Worm (Caenorhabditis elegans): ENCODE measurements around the gene C08E8.11.
A peak's percentile ranks its signal among the peaks of the same experiment; 100 is the strongest.

The C08E8.11 gene

DNA sequence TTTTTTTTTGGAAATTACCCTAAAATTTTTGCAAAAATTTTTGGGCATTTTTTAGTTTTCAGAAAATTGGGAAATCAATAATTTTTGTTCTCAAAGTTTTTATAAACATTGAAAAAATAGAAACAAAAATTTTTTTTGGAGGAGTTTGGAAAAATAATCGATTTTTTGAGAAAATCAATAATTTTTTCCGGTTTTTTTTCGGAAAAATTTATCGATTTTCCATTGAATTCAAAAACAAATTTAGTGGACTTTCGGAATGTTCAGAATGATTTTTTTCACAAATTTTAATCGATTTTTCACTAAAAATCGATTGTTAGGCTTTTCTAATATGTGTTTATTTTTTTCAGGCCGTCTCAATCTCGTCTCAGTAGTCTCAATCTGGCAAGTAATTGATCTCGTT is 13.2 kb upstream of the C08E8.11 start:
- no peak for TF ChIP-seq nhr-2 (tag; optimal IDR thresholded peaks at IDR 0.05)

DNA sequence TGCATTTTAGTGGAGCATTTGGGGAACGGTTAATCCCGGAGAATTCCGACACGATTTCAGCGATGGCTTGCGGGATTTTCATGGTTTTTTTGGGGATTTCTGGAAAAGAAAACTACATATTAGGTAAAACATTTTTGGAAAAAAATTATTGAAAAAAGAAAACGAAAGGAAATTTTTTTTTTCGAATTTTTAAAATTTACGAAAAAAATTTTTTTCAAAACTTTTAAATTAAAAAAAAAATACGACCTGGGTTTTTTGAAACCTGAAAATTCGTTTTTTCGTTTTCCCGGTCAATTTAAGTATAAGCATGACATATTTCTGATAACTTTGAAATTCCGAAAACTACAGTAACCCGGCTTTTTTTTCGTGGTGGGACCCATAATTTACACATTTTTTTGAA is 11.0 kb upstream of the C08E8.11 start, which contains the start of gene C08E8.10:
Gene C08E8.10, minus strand, starts transcription at position 101 of the 400 bp plus-strand sequence.
- TF ChIP-seq mab-5 (tag; optimal IDR thresholded peaks at IDR 0.05) (no peak), snpc-4 (tag; optimal IDR thresholded peaks at IDR 0.05) (no peak), mls-2 (tag; optimal IDR thresholded peaks at IDR 0.05) (no peak), ham-2 (GFP tag; optimal IDR thresholded peaks at IDR 0.05) (no peak), flh-1 (GFP tag; optimal IDR thresholded peaks at IDR 0.05) (no peak), nhr-237 (tag; optimal IDR thresholded peaks at IDR 0.05) (no peak)

DNA sequence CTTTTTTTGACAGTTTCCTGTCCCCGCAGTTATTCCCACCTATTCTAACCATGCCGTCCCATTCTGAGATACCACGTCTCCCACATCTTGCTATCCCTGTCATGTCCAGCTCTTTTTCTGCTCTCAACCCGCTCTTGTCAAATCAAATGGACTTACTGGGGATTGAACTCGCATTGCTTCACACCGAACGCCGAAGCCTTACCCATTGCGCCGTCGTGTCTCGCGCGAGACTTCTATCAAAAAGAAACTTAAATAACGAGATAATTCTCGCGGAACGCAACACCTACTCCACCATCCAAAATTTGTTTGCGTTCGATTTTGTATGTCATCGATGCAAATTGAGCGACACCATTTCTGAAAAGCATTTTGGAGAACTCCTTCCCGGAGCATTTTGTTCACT is 6.6 kb upstream of the C08E8.11 start:
- TF ChIP-seq nhr-12 (tag; optimal IDR thresholded peaks at IDR 0.05) = no peak
- no peak for TF ChIP-seq zip-8 (tag; optimal IDR thresholded peaks at IDR 0.05)
- no peak for TF ChIP-seq blmp-1 (tag; optimal IDR thresholded peaks at IDR 0.05)
- no peak for TF ChIP-seq snpc-4 (tag; optimal IDR thresholded peaks at IDR 0.05)
- TF ChIP-seq pha-4 (tag; optimal IDR thresholded peaks at IDR 0.05) = no peak
- TF ChIP-seq elt-3 (tag; optimal IDR thresholded peaks at IDR 0.05) = no peak
- TF ChIP-seq unc-120 (tag; optimal IDR thresholded peaks at IDR 0.05; ENCODE audit: poor library complexity, severe bottlenecking) = no peak
- TF ChIP-seq sptf-1 (tag; optimal IDR thresholded peaks at IDR 0.05) = no peak
- no peak for TF ChIP-seq ceh-39 (tag; optimal IDR thresholded peaks at IDR 0.05)
- no peak for TF ChIP-seq nhr-76 (tag; optimal IDR thresholded peaks at IDR 0.05)
- TF ChIP-seq nhr-2 (tag; optimal IDR thresholded peaks at IDR 0.05) = no peak
- TF ChIP-seq lin-32 (GFP tag; optimal IDR thresholded peaks at IDR 0.05) = no peak
- no peak for TF ChIP-seq nhr-237 (tag; optimal IDR thresholded peaks at IDR 0.05)
- no peak for TF ChIP-seq lsy-2 (tag; optimal IDR thresholded peaks at IDR 0.05)
- no peak for TF ChIP-seq mls-2 (tag; optimal IDR thresholded peaks at IDR 0.05)
- TF ChIP-seq mab-5 (tag; optimal IDR thresholded peaks at IDR 0.05) = no peak
- TF ChIP-seq ceh-83 (GFP tag; optimal IDR thresholded peaks at IDR 0.05) = no peak
- no peak for TF ChIP-seq bed-3 (GFP tag; optimal IDR thresholded peaks at IDR 0.05)
- TF ChIP-seq ztf-11 (tag; optimal IDR thresholded peaks at IDR 0.05) = no peak

DNA sequence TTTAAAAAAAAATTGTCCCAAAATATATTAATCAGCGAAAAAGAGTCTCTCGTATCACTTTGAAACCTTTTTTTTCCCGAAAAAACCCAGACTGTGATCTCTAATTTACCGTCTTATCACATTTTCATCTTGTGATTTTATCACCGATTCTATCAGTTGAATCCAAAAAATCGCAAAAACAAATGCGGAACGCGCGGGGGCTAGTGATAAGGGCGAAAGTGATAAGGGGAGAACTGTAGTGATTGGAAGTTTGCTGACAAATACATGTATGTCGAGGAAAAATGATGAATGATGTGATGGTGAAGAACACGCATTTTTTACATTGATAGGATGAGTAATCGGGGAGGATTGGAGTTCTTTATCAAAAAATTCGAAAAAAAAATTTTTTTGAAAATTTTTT is 4.7 kb upstream of the C08E8.11 start:
- TF ChIP-seq elt-3 (tag; optimal IDR thresholded peaks at IDR 0.05) (peak; percentile 30), ham-2 (GFP tag; optimal IDR thresholded peaks at IDR 0.05) (no peak), nhr-12 (tag; optimal IDR thresholded peaks at IDR 0.05) (no peak), pha-4 (tag; optimal IDR thresholded peaks at IDR 0.05) (no peak), zip-8 (tag; optimal IDR thresholded peaks at IDR 0.05) (no peak)

DNA sequence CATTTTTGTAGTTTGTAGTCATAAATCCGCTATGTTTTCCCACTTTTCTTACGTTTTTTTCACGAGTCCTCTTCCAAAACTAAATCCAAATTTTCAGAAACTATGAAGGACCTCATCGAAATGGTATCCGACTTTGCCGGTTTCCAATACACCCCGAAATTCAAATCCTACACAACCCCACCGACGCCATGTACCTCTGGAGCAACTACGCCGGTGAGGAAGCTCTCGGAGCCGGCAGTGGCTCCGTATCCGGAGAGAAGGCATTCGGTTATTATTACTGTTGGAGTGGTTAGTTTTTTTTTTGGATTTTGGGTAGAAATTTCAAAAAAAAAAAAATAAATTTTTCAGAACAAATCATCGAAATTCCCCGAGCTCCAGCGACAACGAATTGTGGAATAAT is 775 bp upstream of the C08E8.11 start, which contains the start of gene C08E8.3:
Gene C08E8.3, plus strand, starts transcription at position 84 of the 400 bp plus-strand sequence.
- TF ChIP-seq flh-1 (GFP tag; optimal IDR thresholded peaks at IDR 0.05) = no peak
- TF ChIP-seq ceh-39 (tag; optimal IDR thresholded peaks at IDR 0.05) = no peak
- TF ChIP-seq pha-4 (tag; optimal IDR thresholded peaks at IDR 0.05) = no peak
- no peak for TF ChIP-seq ces-1 (GFP tag; optimal IDR thresholded peaks at IDR 0.05)
- no peak for TF ChIP-seq M03D4.4 (tag; optimal IDR thresholded peaks at IDR 0.05)
- TF ChIP-seq unc-39 (tag; optimal IDR thresholded peaks at IDR 0.05) = no peak
- TF ChIP-seq hlh-1 (tag; optimal IDR thresholded peaks at IDR 0.05) = no peak
- TF ChIP-seq nhr-12 (tag; optimal IDR thresholded peaks at IDR 0.05) = no peak
- no peak for TF ChIP-seq tbx-8 (GFP tag; optimal IDR thresholded peaks at IDR 0.05)
- no peak for TF ChIP-seq blmp-1 (tag; optimal IDR thresholded peaks at IDR 0.05)
- TF ChIP-seq snpc-4 (tag; optimal IDR thresholded peaks at IDR 0.05) = no peak
- no peak for TF ChIP-seq zip-8 (tag; optimal IDR thresholded peaks at IDR 0.05)
- no peak for TF ChIP-seq ztf-11 (tag; optimal IDR thresholded peaks at IDR 0.05)
- no peak for TF ChIP-seq lsy-2 (tag; optimal IDR thresholded peaks at IDR 0.05)
- TF ChIP-seq drap-1 (GFP tag; optimal IDR thresholded peaks at IDR 0.05) = no peak
- TF ChIP-seq unc-120 (tag; optimal IDR thresholded peaks at IDR 0.05; ENCODE audit: poor library complexity, severe bottlenecking) = no peak
- TF ChIP-seq nhr-2 (tag; optimal IDR thresholded peaks at IDR 0.05) = no peak

DNA sequence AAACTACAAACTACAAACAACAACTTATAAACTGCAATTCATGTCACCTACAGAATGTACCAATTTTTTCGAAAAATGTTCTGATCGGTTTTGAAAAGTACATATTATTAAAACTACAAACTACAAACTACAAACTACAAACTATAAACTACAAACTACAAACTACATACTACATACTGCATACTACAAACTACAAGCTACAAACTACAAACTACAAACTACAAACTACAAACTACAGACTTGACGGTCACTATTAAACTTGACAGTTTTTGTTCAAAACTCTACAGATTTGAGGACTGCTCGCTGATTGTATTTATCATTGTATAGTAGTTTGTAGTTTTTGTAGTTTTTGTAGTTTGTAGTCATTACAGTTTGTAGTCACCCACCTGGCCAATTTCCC is 3.5 kb downstream of the C08E8.11 start:
- no peak for TF ChIP-seq sptf-1 (tag; optimal IDR thresholded peaks at IDR 0.05)
- no peak for TF ChIP-seq ceh-39 (tag; optimal IDR thresholded peaks at IDR 0.05)
- no peak for TF ChIP-seq mep-1 (tag; optimal IDR thresholded peaks at IDR 0.05)
- TF ChIP-seq nhr-237 (tag; optimal IDR thresholded peaks at IDR 0.05) = no peak
- no peak for TF ChIP-seq cnd-1 (tag; optimal IDR thresholded peaks at IDR 0.05)
- no peak for TF ChIP-seq nhr-76 (tag; optimal IDR thresholded peaks at IDR 0.05)
- no peak for TF ChIP-seq hlh-1 (tag; optimal IDR thresholded peaks at IDR 0.05)
- no peak for TF ChIP-seq elt-1 (tag; optimal IDR thresholded peaks at IDR 0.05; ENCODE audit: borderline replicate concordance, insufficient read depth)
- TF ChIP-seq lsy-2 (tag; optimal IDR thresholded peaks at IDR 0.05) = no peak
- TF ChIP-seq ham-2 (GFP tag; optimal IDR thresholded peaks at IDR 0.05) = no peak
- no peak for TF ChIP-seq zip-8 (tag; optimal IDR thresholded peaks at IDR 0.05)
